Fruit fly (Drosophila melanogaster) whole organism, embryonic: ENCODE data around the gene Rack1.

Experiments
- C15 ChIP-seq: fragments of 200-800 bp; sonication (Bioruptor generic); IDR thresholded peaks from 3 replicates; pipeline ENCODE4 v1.3.6; 2022; ENCODE audit warnings: missing biosample characterization, missing genetic modification characterization
- CG11093 ChIP-seq: fragments of 200-800 bp; sonication (Bioruptor generic); IDR thresholded peaks from 3 replicates; pipeline ENCODE4 v1.3.6; 2022; ENCODE audit warnings: missing biosample characterization, missing genetic modification characterization
- CG15479 ChIP-seq: fragments of 200-800 bp; sonication (Bioruptor generic); optimal IDR thresholded peaks from 3 replicates; lab custom pipeline; 2019; ENCODE audit warnings: missing biosample characterization, mild to moderate bottlenecking, missing genetic modification characterization, moderate library complexity
- CG17912 ChIP-seq: fragments of 200-800 bp; sonication (Bioruptor generic); optimal IDR thresholded peaks from 2 replicates; lab custom pipeline; 2018; ENCODE audit warnings: missing biosample characterization, mild to moderate bottlenecking, missing genetic modification characterization
- CG2202 ChIP-seq: fragments of 200-800 bp; sonication (Bioruptor generic); optimal IDR thresholded peaks from 2 replicates; lab custom pipeline; 2018; ENCODE audit warnings: missing biosample characterization, mild to moderate bottlenecking, missing genetic modification characterization
- CG30403 ChIP-seq: fragments of 200-800 bp; sonication (Bioruptor generic); optimal IDR thresholded peaks from 3 replicates; lab custom pipeline; 2016; ENCODE audit warnings: missing biosample characterization, missing genetic modification characterization
- CG31441 ChIP-seq: fragments of 200-800 bp; sonication (Bioruptor generic); IDR thresholded peaks from 2 replicates; pipeline ENCODE4 v1.3.6; 2022; ENCODE audit warnings: missing biosample characterization, missing genetic modification characterization
- CG3163 ChIP-seq: fragments of 200-800 bp; sonication (Bioruptor generic); optimal IDR thresholded peaks from 3 replicates; lab custom pipeline; 2016; ENCODE audit warnings: missing biosample characterization, missing genetic modification characterization
- CG33557 ChIP-seq: fragments of 200-800 bp; sonication (Bioruptor generic); optimal IDR thresholded peaks from 2 replicates; lab custom pipeline; 2019; ENCODE audit warnings: missing biosample characterization, mild to moderate bottlenecking, missing genetic modification characterization, moderate library complexity
- CG3847 ChIP-seq: fragments of 200-800 bp; sonication (Bioruptor generic); IDR thresholded peaks from 2 replicates; pipeline ENCODE4 v1.3.6; 2022; ENCODE audit warnings: missing biosample characterization, missing genetic modification characterization
- CG5245 ChIP-seq: fragments of 200-800 bp; sonication (Bioruptor generic); optimal IDR thresholded peaks from 3 replicates; lab custom pipeline; 2016; ENCODE audit warnings: missing biosample characterization, missing genetic modification characterization
- CG7556 ChIP-seq: fragments of 200-800 bp; sonication (Bioruptor generic); optimal IDR thresholded peaks from 2 replicates; lab custom pipeline; 2017; ENCODE audit warnings: missing biosample characterization, mild to moderate bottlenecking, missing genetic modification characterization
- CG7786 ChIP-seq: fragments of 200-800 bp; sonication (Bioruptor generic); optimal IDR thresholded peaks from 2 replicates; lab custom pipeline; 2016; ENCODE audit warnings: missing biosample characterization, missing genetic modification characterization
- CG7839 ChIP-seq: fragments of 200-800 bp; sonication (Bioruptor generic); optimal IDR thresholded peaks from 3 replicates; lab custom pipeline; 2018; ENCODE audit warnings: missing biosample characterization, mild to moderate bottlenecking, missing genetic modification characterization, moderate library complexity
- CG8290 ChIP-seq, 3 experiments: fragments of 200-800 bp; sonication (Bioruptor generic); optimal IDR thresholded peaks; 2 replicates each; lab custom pipeline; 2016 to 2019; ENCODE audit warnings: missing biosample characterization in 3 of 3, missing genetic modification characterization in 3 of 3, mild to moderate bottlenecking in 2 of 3, moderate library complexity in 1 of 3
- CG9932 ChIP-seq: fragments of 200-800 bp; sonication (Bioruptor generic); IDR thresholded peaks from 2 replicates; pipeline ENCODE4 v1.3.6; 2022; ENCODE audit warnings: missing biosample characterization, missing genetic modification characterization
- Dfd ChIP-seq, 2 experiments: fragments of >200 bp; optimal IDR thresholded peaks; 2 replicates each; lab custom pipeline; 2017; ENCODE audit warnings: missing biosample characterization in 2 of 2, missing genetic modification characterization in 2 of 2
- Elba2 ChIP-seq: fragments of 200-800 bp; sonication (Bioruptor generic); optimal IDR thresholded peaks from 3 replicates; lab custom pipeline; 2016; ENCODE audit warnings: missing biosample characterization, missing genetic modification characterization
- Fer1 ChIP-seq: fragments of 200-800 bp; sonication (Bioruptor generic); optimal IDR thresholded peaks from 2 replicates; lab custom pipeline; 2017; ENCODE audit warnings: missing biosample characterization, mild to moderate bottlenecking, missing genetic modification characterization
- HLH3B ChIP-seq: fragments of 200-800 bp; sonication (Bioruptor generic); IDR thresholded peaks from 2 replicates; pipeline ENCODE4 v1.3.6; 2022; ENCODE audit warnings: missing biosample characterization, missing genetic modification characterization
- HLHmδ ChIP-seq: fragments of 200-800 bp; sonication (Bioruptor generic); optimal IDR thresholded peaks from 2 replicates; lab custom pipeline; 2018; ENCODE audit warnings: missing biosample characterization, mild to moderate bottlenecking, missing genetic modification characterization, moderate library complexity
- HmgD ChIP-seq: fragments of 200-800 bp; sonication (Bioruptor generic); optimal IDR thresholded peaks from 3 replicates; lab custom pipeline; 2016; ENCODE audit warnings: missing biosample characterization, missing genetic modification characterization
- Max ChIP-seq: fragments of 200-800 bp; sonication (Bioruptor generic); optimal IDR thresholded peaks from 2 replicates; lab custom pipeline; 2016; ENCODE audit warnings: missing biosample characterization, mild to moderate bottlenecking, missing genetic modification characterization
- Neu2 ChIP-seq: fragments of 200-800 bp; sonication (Bioruptor generic); optimal IDR thresholded peaks from 3 replicates; lab custom pipeline; 2016; ENCODE audit warnings: missing biosample characterization, missing genetic modification characterization, borderline replicate concordance
- Rx ChIP-seq: fragments of 200-800 bp; sonication (Bioruptor generic); IDR thresholded peaks from 2 replicates; pipeline ENCODE4 v1.3.6; 2022; ENCODE audit warnings: missing biosample characterization, missing genetic modification characterization
- Tbp ChIP-seq: fragments of >200 bp; optimal IDR thresholded peaks from 2 replicates; lab custom pipeline; 2018; ENCODE audit warnings: missing biosample characterization, missing genetic modification characterization
- abd-A ChIP-seq: fragments of 200-800 bp; sonication (Bioruptor generic); optimal IDR thresholded peaks from 3 replicates; lab custom pipeline; 2019; ENCODE audit warnings: missing biosample characterization, mild to moderate bottlenecking, missing genetic modification characterization, moderate library complexity
- ara ChIP-seq: fragments of 200-800 bp; sonication (Bioruptor generic); IDR thresholded peaks from 2 replicates; pipeline ENCODE4 v1.3.6; 2022; ENCODE audit warnings: missing biosample characterization, missing genetic modification characterization
- btn ChIP-seq: fragments of 200-800 bp; sonication (Bioruptor generic); optimal IDR thresholded peaks from 2 replicates; lab custom pipeline; 2016; ENCODE audit warnings: missing biosample characterization, missing genetic modification characterization
- chif ChIP-seq, 2 experiments: fragments of 200-800 bp; sonication (Bioruptor generic); optimal IDR thresholded peaks; 3 replicates each; lab custom pipeline; 2016; ENCODE audit warnings: missing biosample characterization in 2 of 2, missing genetic modification characterization in 2 of 2
- crc ChIP-seq: fragments of 200-800 bp; sonication (Bioruptor generic); optimal IDR thresholded peaks from 2 replicates; lab custom pipeline; 2016; ENCODE audit warnings: missing biosample characterization, missing genetic modification characterization
- da ChIP-seq: fragments of 200-800 bp; sonication (Bioruptor generic); optimal IDR thresholded peaks from 2 replicates; lab custom pipeline; 2016; ENCODE audit warnings: missing biosample characterization, missing genetic modification characterization
- en ChIP-seq: fragments of 200-800 bp; sonication (Bioruptor generic); optimal IDR thresholded peaks from 2 replicates; lab custom pipeline; 2016; ENCODE audit warnings: missing biosample characterization, missing genetic modification characterization
- fd64A ChIP-seq: fragments of 200-800 bp; sonication (Bioruptor generic); optimal IDR thresholded peaks from 3 replicates; lab custom pipeline; 2018; ENCODE audit warnings: missing biosample characterization, mild to moderate bottlenecking, missing genetic modification characterization
- fru ChIP-seq: fragments of >200 bp; optimal IDR thresholded peaks from 2 replicates; lab custom pipeline; 2017
- fu2 ChIP-seq: fragments of 200-800 bp; sonication (Bioruptor generic); optimal IDR thresholded peaks from 2 replicates; lab custom pipeline; 2016; ENCODE audit warnings: missing biosample characterization, missing genetic modification characterization
- gcm ChIP-seq: fragments of 200-800 bp; sonication (Bioruptor generic); optimal IDR thresholded peaks from 2 replicates; lab custom pipeline; 2019; ENCODE audit warnings: missing biosample characterization, mild to moderate bottlenecking, missing genetic modification characterization, moderate library complexity
- gcm2 ChIP-seq: fragments of 200-800 bp; sonication (Bioruptor generic); optimal IDR thresholded peaks from 2 replicates; lab custom pipeline; 2016; ENCODE audit warnings: missing biosample characterization, missing genetic modification characterization
- inv ChIP-seq: fragments of 200-800 bp; sonication (Bioruptor generic); IDR thresholded peaks from 2 replicates; pipeline ENCODE4 v1.3.6; 2022; ENCODE audit warnings: missing biosample characterization, missing genetic modification characterization; ENCODE audit not compliant: partially characterized antibody
- jigr1 ChIP-seq: fragments of 200-800 bp; sonication (Bioruptor generic); IDR thresholded peaks from 3 replicates; pipeline ENCODE4 v1.3.6; 2022; ENCODE audit warnings: missing biosample characterization, missing genetic modification characterization
- lbe ChIP-seq: fragments of 200-800 bp; sonication (Bioruptor generic); optimal IDR thresholded peaks from 2 replicates; lab custom pipeline; 2016; ENCODE audit warnings: missing biosample characterization, mild to moderate bottlenecking, missing genetic modification characterization
- maf-S ChIP-seq: fragments of 200-800 bp; sonication (Bioruptor generic); optimal IDR thresholded peaks from 2 replicates; lab custom pipeline; 2016; ENCODE audit warnings: missing biosample characterization, missing genetic modification characterization
- nom ChIP-seq: fragments of 200-800 bp; sonication (Bioruptor generic); optimal IDR thresholded peaks from 2 replicates; lab custom pipeline; 2017; ENCODE audit warnings: missing biosample characterization, missing genetic modification characterization, mild to moderate bottlenecking, moderate library complexity, missing genetic modification reagents
- scrt ChIP-seq: fragments of 200-800 bp; sonication (Bioruptor generic); optimal IDR thresholded peaks from 2 replicates; lab custom pipeline; 2018; ENCODE audit warnings: missing biosample characterization, mild to moderate bottlenecking, missing genetic modification characterization, moderate library complexity
- sisA ChIP-seq: fragments of 200-800 bp; sonication (Bioruptor generic); IDR thresholded peaks from 2 replicates; pipeline ENCODE4 v1.3.6; 2022; ENCODE audit warnings: missing biosample characterization, missing genetic modification characterization
- tll ChIP-seq, 2 experiments: fragments of 200-800 bp in 1 of 2; fragments of >200 bp in 1 of 2; sonication (Bioruptor generic) in 1 of 2; optimal IDR thresholded peaks; 2 replicates each; lab custom pipeline; 2017 to 2019; ENCODE audit warnings: missing biosample characterization in 2 of 2, missing genetic modification characterization in 2 of 2, mild to moderate bottlenecking in 1 of 2, moderate library complexity in 1 of 2
- tna ChIP-seq: fragments of 200-800 bp; sonication (Bioruptor generic); IDR thresholded peaks from 2 replicates; pipeline ENCODE4 v1.3.6; 2022; ENCODE audit warnings: missing biosample characterization, missing genetic modification characterization; ENCODE audit not compliant: partially characterized antibody
- unpg ChIP-seq: fragments of 200-800 bp; sonication (Bioruptor generic); optimal IDR thresholded peaks from 3 replicates; lab custom pipeline; 2018; ENCODE audit warnings: missing biosample characterization, mild to moderate bottlenecking, missing genetic modification characterization, moderate library complexity
- usp ChIP-seq: fragments of >200 bp; optimal IDR thresholded peaks from 2 replicates; lab custom pipeline; 2017; ENCODE audit warnings: missing biosample characterization, missing genetic modification characterization
- vnd ChIP-seq: fragments of 200-800 bp; sonication (Bioruptor generic); IDR thresholded peaks from 3 replicates; pipeline ENCODE4 v1.3.6; 2022; ENCODE audit warnings: missing biosample characterization, missing genetic modification characterization; ENCODE audit not compliant: partially characterized antibody
- wdn ChIP-seq: fragments of 200-800 bp; sonication (Bioruptor generic); IDR thresholded peaks from 2 replicates; pipeline ENCODE4 v1.3.6; 2022; ENCODE audit warnings: missing biosample characterization, missing genetic modification characterization

Rack1 gene

dm6 chr2L:7828231-7828630 lies 1.1 kb upstream of the Rack1 start (continued):
- TF ChIP-seq CG7839 (tag; lab: Kevin White, UChicago) (no peak), tll (GFP tag; optimal IDR thresholded peaks at IDR 0.05; lab: Kevin White, UChicago) (peak in 1 of 2 experiments; percentile 76), HmgD (GFP tag; lab: Kevin White, UChicago) (peak; percentile 45), wdn (GFP tag; lab: Robert Waterston, UW) (no peak), gcm2 (peak; percentile 51), Elba2 (GFP tag; lab: Kevin White, UChicago) (peak; percentile 98), jigr1 (GFP tag; lab: Robert Waterston, UW) (no peak), CG15479 (GFP tag; lab: Kevin White, UChicago) (peak; percentile 82), scrt (GFP tag; lab: Kevin White, UChicago) (peak; percentile 55), da (no peak), CG33557 (GFP tag; lab: Kevin White, UChicago) (peak; percentile 46), usp (GFP tag; lab: Kevin White, UChicago) (no peak), CG5245 (GFP tag; lab: Kevin White, UChicago) (no peak), tna (GFP tag; lab: Robert Waterston, UW) (peak; percentile 55; the same call in 1 of the 2 replicates), C15 (GFP tag; lab: Robert Waterston, UW) (no peak), CG7786 (GFP tag; lab: Kevin White, UChicago) (no peak), lbe (GFP tag; lab: Kevin White, UChicago) (no peak), CG30403 (GFP tag; lab: Kevin White, UChicago) (no peak), chif (GFP tag; optimal IDR thresholded peaks at IDR 0.05; lab: Kevin White, UChicago) (no peak), CG2202 (tag; lab: Kevin White, UChicago) (no peak), CG3847 (GFP tag; lab: Robert Waterston, UW) (peak; percentile 45; the same call in 1 of the 2 replicates), btn (GFP tag; lab: Kevin White, UChicago) (no peak), maf-S (GFP tag; lab: Kevin White, UChicago) (no peak), ara (GFP tag; lab: Robert Waterston, UW) (peak; percentile 61), HLHmδ (peak; percentile 52), nom (GFP tag; lab: Kevin White, UChicago) (peak; percentile 48), inv (peak; percentile 38), CG31441 (GFP tag; lab: Robert Waterston, UW) (no peak), gcm (GFP tag; lab: Kevin White, UChicago) (no peak), fru (lab: Kevin White, UChicago) (no peak), CG17912 (GFP tag; lab: Kevin White, UChicago) (peak; percentile 6), Max (GFP tag; lab: Kevin White, UChicago) (peak; percentile 29), fd64A (GFP tag; lab: Kevin White, UChicago) (no peak), CG8290 (GFP tag; optimal IDR thresholded peaks at IDR 0.05; lab: Kevin White, UChicago) (peak; percentile 30), CG8290 (tag; optimal IDR thresholded peaks at IDR 0.05; lab: Kevin White, UChicago) (peak; percentile 20 to 79), Fer1 (GFP tag; lab: Kevin White, UChicago) (no peak), fu2 (GFP tag; lab: Kevin White, UChicago) (no peak), sisA (GFP tag; lab: Robert Waterston, UW) (no peak), CG7556 (GFP tag; lab: Kevin White, UChicago) (no peak), unpg (GFP tag; lab: Kevin White, UChicago) (no peak), vnd (GFP tag; lab: Robert Waterston, UW) (peak; percentile 7; the same call in 1 of the 3 replicates), Rx (GFP tag; lab: Robert Waterston, UW) (no peak), abd-A (peak; percentile 88), HLH3B (GFP tag; lab: Robert Waterston, UW) (0 out of 2 replicates have a peak, but pooled peaks have one; percentile 16), Dfd (GFP tag; optimal IDR thresholded peaks at IDR 0.05; lab: Kevin White, UChicago) (no peak), CG9932 (GFP tag; lab: Robert Waterston, UW) (peak; percentile 35; the same call in 1 of the 2 replicates), Tbp (GFP tag; lab: Kevin White, UChicago) (no peak), CG11093 (GFP tag; lab: Robert Waterston, UW) (no peak), crc (GFP tag; lab: Kevin White, UChicago) (no peak), en (GFP tag; lab: Kevin White, UChicago) (no peak), CG3163 (GFP tag; lab: Kevin White, UChicago) (no peak), Neu2 (peak; percentile 65)
